Worm (Caenorhabditis elegans): Measurements from ENCODE around the gene sra-13.

sra-13 gene

DNA sequence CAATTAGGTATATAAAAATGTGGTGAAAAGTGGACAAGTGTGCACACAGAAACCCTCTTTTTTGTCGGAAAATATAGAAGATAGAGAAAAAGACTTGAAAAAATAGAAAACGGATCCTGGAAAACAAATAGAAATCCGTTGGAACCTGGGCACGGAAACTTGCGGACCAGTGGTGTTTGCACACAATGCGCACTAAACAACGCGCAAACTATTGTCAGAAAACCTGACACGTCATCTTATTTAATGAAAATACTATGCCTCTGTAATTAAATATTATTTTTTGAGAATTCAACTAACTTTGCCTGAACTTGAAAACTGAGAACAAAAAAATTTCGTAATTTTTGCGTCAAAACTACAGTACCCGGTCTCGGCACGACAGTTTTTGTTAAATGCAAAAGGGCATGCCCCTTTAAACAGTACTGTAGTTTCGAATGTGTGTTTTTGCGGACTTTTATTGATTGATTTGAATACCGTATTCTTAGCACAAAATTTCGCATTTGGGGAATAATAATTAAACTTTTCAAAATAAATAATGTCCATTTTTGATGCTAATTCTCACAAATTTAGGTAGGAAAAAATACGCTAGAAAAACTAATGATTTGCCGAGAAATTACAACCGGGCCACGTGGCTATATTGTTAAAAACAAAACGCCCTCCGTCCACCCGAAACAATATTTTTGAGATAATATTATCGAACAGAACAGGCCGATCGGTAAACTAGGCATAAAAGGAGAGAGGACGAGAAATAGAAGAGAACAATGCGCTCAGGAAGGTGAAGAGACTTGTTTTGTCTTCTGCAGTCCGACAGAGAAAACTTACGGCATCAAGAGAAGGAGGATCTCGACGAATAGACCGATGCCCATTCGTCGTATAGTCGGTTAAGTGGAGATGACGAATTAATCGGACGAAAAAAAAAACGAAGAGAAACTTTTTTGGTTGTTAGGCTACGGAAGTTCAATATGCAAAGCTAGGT, 21.7 kb downstream of the sra-13 start:
- TF ChIP-seq unc-62 (GFP tag; optimal IDR thresholded peaks at IDR 0.05) = no peak

ce11 chrII:8431954-8432353, 24.5 kb downstream of the sra-13 start, which contains the start of gene acp-2:
acp-2 (minus strand) TSS chrII:8432054.
- TF ChIP-seq unc-62 (GFP tag; optimal IDR thresholded peaks at IDR 0.05) = no peak

ce11 chrII:8435005-8435404, 27.5 kb downstream of the sra-13 start, which contains the start of gene acp-4:
acp-4 (minus strand) TSS chrII:8435105.
- no peak for TF ChIP-seq unc-62 (GFP tag; optimal IDR thresholded peaks at IDR 0.05)

DNA sequence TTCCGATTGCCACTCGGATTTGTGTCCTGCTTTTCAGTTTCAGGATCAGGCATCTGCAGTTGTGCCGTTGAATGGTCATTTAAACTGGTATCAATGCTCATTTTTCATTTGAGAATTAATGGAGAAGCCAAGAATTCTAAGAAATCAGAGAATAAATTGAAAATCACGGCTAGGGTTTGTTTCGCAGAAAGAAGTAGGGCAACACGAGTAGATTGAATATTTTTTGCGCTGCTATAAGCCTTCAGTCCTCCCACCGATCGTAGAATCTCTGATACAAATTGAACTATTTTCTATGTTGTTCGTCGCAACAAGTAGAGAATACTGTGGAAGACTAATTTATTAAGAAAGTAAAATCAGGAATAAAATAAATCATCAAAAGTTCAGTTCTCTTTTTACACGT, 29.6 kb downstream of the sra-13 start, which contains the start of gene acp-3:
TSS of gene acp-3 (minus strand) at position 101 of the 400 bp plus-strand sequence.
- no peak for TF ChIP-seq unc-62 (GFP tag; optimal IDR thresholded peaks at IDR 0.05)

DNA sequence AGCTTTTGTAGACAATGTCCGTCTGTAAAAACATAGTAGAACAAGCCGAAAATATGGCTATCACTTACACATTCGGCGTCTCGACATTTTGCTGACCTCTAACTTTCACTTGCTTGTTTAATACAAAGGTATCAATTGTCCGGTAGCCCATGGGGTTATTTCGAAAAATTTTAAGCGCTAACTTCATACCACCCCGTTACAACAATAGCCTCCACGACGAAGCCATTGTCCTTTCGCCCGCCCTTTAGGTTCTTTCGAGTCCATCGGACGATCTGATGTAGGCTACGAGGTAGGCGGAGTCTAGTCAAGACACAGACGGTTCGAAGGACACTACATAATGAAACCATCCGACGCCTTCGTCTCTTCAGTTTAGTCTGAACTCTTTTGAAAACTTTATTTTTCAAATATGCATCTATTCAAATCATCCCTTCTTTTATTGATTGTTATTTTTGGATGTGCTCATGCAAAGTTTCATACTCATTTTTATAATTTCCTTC, 31.4 kb downstream of the sra-13 start, which contains the start of gene lips-10:
TSS of gene lips-10 (plus strand) at position 378 of the 497 bp plus-strand sequence.
- no peak for TF ChIP-seq unc-62 (GFP tag; optimal IDR thresholded peaks at IDR 0.05)

ce11 chrII:8440097-8440496, 32.6 kb downstream of the sra-13 start:
- TF ChIP-seq unc-62 (GFP tag; optimal IDR thresholded peaks at IDR 0.05) = no peak

- no peak for TF ChIP-seq unc-62 (GFP tag; optimal IDR thresholded peaks at IDR 0.05)
These were observed 33.3 kb downstream of the sra-13 start for ce11 chrII:8440792-8441191.

DNA sequence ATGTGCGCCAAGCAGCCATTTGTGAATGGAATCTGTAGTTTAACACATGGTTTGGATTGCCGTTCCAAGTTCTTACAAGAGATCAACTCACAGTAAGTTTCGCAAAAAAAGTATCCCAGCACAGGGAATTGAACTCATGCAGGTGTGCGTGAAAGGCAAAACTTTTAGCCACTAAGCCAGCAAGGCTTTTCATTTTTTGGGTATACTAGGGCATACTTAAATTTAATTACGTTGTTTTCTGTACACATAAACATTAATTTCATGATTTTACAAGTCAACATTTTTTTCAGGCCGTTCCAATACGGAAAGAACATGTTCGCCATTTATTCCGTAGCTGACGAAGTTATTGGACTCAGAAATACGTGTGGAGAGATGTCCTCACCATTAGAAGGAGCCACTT, 34.0 kb downstream of the sra-13 start:
- no peak for TF ChIP-seq unc-62 (GFP tag; optimal IDR thresholded peaks at IDR 0.05)

- no peak for TF ChIP-seq unc-62 (GFP tag; optimal IDR thresholded peaks at IDR 0.05)
These were observed 34.7 kb downstream of the sra-13 start for ce11 chrII:8442176-8442575.

ce11 chrII:8442717-8443223, 35.3 kb downstream of the sra-13 start, which contains the start of gene eif-3.G:
eif-3.G (plus strand) TSS chrII:8442767.
- no peak for TF ChIP-seq unc-62 (GFP tag; optimal IDR thresholded peaks at IDR 0.05)

- no peak for TF ChIP-seq unc-62 (GFP tag; optimal IDR thresholded peaks at IDR 0.05)
These were observed 36.5 kb downstream of the sra-13 start, which contains the start of gene evl-20 for ce11 chrII:8444007-8444406. evl-20 (plus strand) TSS chrII:8444307.

- no peak for TF ChIP-seq unc-62 (GFP tag; optimal IDR thresholded peaks at IDR 0.05)
These were observed 39.2 kb downstream of the sra-13 start, which contains the start of gene cut-3 for ce11 chrII:8446731-8447130. cut-3 (minus strand) TSS chrII:8446831.

DNA sequence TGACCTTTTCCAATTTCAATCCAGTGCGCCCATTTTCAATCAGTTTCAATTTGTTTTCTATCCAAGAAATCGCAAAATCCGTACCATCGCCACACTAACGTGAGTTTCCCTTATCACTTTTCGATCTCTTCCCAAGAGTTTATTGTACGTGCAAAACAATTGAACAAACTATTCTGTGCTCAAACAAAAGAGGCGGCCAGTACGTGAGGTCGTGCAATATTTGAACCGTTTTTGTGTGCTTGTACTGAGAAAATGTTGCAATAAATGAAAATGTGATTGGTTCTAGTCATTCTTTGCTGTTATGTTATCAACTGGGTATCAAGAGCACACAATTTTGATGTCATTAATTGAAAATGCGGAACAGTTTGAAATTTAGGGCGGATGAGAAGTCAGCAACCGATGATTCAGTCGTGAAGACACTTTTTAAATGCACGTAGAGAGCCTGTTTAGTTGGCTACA, 42.2 kb downstream of the sra-13 start, which contains the start of gene F22B5.4:
TSS of gene F22B5.4 (plus strand) at position 51 of the 459 bp plus-strand sequence.
- no peak for TF ChIP-seq unc-62 (GFP tag; optimal IDR thresholded peaks at IDR 0.05)

DNA sequence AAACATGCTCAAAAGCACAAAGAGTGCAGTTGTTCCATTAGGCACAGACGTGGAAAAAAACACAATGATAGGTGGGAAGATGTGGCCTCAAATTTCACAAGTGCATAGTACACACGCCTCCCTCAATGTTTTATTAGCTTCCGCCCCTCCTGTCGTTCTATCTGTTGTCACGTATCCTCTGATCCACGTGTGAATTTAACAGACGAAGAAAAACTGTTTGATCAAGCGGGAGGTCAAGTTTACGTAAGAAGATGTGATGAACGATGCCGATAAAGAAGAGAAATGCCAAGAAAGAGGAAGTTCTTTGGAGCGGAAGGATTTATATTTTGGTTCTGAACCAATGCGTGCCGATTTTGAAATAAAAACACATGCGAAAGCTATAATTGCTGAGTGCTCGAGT, 43.3 kb downstream of the sra-13 start:
- TF ChIP-seq unc-62 (GFP tag; optimal IDR thresholded peaks at IDR 0.05) = no peak

ce11 chrII:8451425-8451824, 43.9 kb downstream of the sra-13 start:
- no peak for TF ChIP-seq unc-62 (GFP tag; optimal IDR thresholded peaks at IDR 0.05)

DNA sequence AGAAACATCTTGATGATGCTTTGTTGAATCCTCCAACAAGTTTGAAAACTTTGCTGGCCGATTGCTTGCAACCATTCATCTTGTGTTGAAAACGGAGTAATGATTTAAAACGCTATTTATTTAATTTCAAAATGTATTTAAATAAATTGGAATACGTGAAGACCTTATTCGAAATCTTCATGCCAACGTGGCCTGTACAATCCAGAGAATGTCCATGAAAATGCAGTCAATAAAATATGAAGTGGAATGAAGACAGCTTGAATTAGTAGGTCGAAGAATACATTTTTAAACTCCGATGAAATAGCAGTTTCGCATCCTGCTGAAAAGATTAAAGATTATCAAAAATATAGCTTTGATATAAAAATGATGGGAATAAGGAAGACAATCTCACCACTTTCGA, 47.0 kb downstream of the sra-13 start, which contains the start of gene F22B5.5:
TSS of gene F22B5.5 (minus strand) at position 101 of the 400 bp plus-strand sequence.
- TF ChIP-seq unc-62 (GFP tag; optimal IDR thresholded peaks at IDR 0.05) = no peak
